Fruit fly (Drosophila melanogaster): ENCODE data around the gene Fpgs2.

Fpgs2 gene

DNA sequence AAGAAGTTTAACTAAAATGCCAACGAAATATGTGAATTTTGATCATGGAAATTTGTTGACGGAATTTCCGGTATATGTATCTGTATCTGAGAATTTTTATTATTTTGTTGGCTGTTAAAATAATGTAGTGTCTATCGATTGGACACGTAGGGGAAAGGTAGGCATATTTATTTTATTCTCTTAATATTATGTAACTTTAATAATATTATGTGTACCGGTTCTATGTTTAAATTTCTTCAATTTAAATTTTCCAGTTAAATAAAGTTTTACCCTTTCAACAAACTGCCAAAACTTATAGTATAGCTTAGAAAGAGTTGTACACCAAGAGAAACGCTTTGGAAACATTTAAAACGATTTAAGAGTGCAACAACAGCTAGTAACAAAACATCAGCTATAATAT lies at the start of gene Fpgs2:
TSS of gene Fpgs2 (minus strand) at position 101 of the 400 bp plus-strand sequence.
- TF ChIP-seq pdm3 (GFP tag; optimal IDR thresholded peaks at IDR 0.05) (no peak), fd59A (GFP tag; optimal IDR thresholded peaks at IDR 0.05) (no peak), Sox15 (GFP tag; optimal IDR thresholded peaks at IDR 0.05) (no peak), fd85E (GFP tag; optimal IDR thresholded peaks at IDR 0.05) (no peak), net (GFP tag; optimal IDR thresholded peaks at IDR 0.05) (no peak), CG34406 (GFP tag; optimal IDR thresholded peaks at IDR 0.05) (no peak), fkh (GFP tag; optimal IDR thresholded peaks at IDR 0.05) (no peak), CG6163 (GFP tag; IDR thresholded peaks at IDR 0.05) (no peak), acj6 (GFP tag; optimal IDR thresholded peaks at IDR 0.05) (no peak), CG11762 (GFP tag; optimal IDR thresholded peaks at IDR 0.05; ENCODE audit: insufficient read depth) (no peak), CG10631 (GFP tag; optimal IDR thresholded peaks at IDR 0.05) (no peak), vri (GFP tag; optimal IDR thresholded peaks at IDR 0.05) (no peak), Blimp-1 (GFP tag; optimal IDR thresholded peaks at IDR 0.05) (no peak), Eip75B (GFP tag; optimal IDR thresholded peaks at IDR 0.05) (no peak), topi (GFP tag; optimal IDR thresholded peaks at IDR 0.05) (no peak), Hr39 (GFP tag; optimal IDR thresholded peaks at IDR 0.05) (no peak), OdsH (GFP tag; optimal IDR thresholded peaks at IDR 0.05) (no peak), CG11902 (GFP tag; optimal IDR thresholded peaks at IDR 0.05) (no peak), dsx (GFP tag; optimal IDR thresholded peaks at IDR 0.05; ENCODE audit: poor library complexity, severe bottlenecking) (no peak), Hr38 (GFP tag; optimal IDR thresholded peaks at IDR 0.05) (no peak)

dm6 chr2L:3942094-3942493 lies 28.0 kb upstream of the Fpgs2 start:
- TF ChIP-seq Ets21C (GFP tag; optimal IDR thresholded peaks at IDR 0.05) (no peak), svp (GFP tag) (peak; percentile 1)

- TF ChIP-seq Hr39 (GFP tag; optimal IDR thresholded peaks at IDR 0.05) (no peak), fd85E (GFP tag; optimal IDR thresholded peaks at IDR 0.05) (no peak), Eip78C (GFP tag) (no peak), Hr38 (GFP tag; optimal IDR thresholded peaks at IDR 0.05) (no peak), CG1621 (tag; optimal IDR thresholded peaks at IDR 0.05) (no peak), CG8319 (GFP tag; optimal IDR thresholded peaks at IDR 0.05) (no peak), CG34406 (GFP tag; optimal IDR thresholded peaks at IDR 0.05) (no peak), Blimp-1 (GFP tag; optimal IDR thresholded peaks at IDR 0.05) (no peak), Sox15 (GFP tag; optimal IDR thresholded peaks at IDR 0.05) (no peak), cyc (GFP tag; optimal IDR thresholded peaks at IDR 0.05) (no peak), CG31627 (GFP tag; optimal IDR thresholded peaks at IDR 0.05) (no peak), CG11762 (GFP tag; optimal IDR thresholded peaks at IDR 0.05; ENCODE audit: insufficient read depth) (no peak), CG10669 (GFP tag; optimal IDR thresholded peaks at IDR 0.05) (no peak), CG11294 (GFP tag; IDR thresholded peaks at IDR 0.05) (no peak), CG6808 (GFP tag; optimal IDR thresholded peaks at IDR 0.05) (no peak), CG6792 (GFP tag; optimal IDR thresholded peaks at IDR 0.05) (no peak), CG6276 (GFP tag; optimal IDR thresholded peaks at IDR 0.05) (no peak)
Observed at dm6 chr2L:3940302-3940701, 26.2 kb upstream of the Fpgs2 start.

DNA sequence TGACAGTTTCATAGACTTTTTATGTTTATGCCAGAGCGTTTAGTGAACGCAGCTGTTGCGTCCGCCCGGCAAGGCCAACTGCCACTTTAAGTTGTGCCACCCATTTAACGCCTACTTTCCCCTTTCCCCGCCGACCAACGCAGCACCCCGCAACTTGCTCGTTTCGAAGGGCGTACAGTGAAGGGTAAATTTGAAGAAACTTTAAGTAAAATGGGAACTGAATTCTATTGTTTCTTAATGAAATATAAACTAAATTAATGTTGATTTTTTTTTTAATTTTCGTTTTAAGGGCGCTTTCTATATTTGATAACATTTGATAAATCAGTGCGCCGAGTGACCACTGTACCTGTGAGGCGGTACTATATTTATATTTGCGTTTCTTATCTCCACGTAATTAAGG lies 24.7 kb upstream of the Fpgs2 start:
- TF ChIP-seq vri (GFP tag; optimal IDR thresholded peaks at IDR 0.05): no peak
- TF ChIP-seq CG6854 (GFP tag; optimal IDR thresholded peaks at IDR 0.05): no peak
- no peak for TF ChIP-seq net (GFP tag; optimal IDR thresholded peaks at IDR 0.05)
- no peak for TF ChIP-seq Sox14 (GFP tag; optimal IDR thresholded peaks at IDR 0.05)
- no peak for TF ChIP-seq CG7368 (GFP tag; optimal IDR thresholded peaks at IDR 0.05)
- TF ChIP-seq CG11762 (GFP tag; optimal IDR thresholded peaks at IDR 0.05; ENCODE audit: insufficient read depth): no peak
- TF ChIP-seq Lpt (GFP tag; optimal IDR thresholded peaks at IDR 0.05): no peak
- TF ChIP-seq CG10631 (GFP tag; optimal IDR thresholded peaks at IDR 0.05): no peak
- TF ChIP-seq svp (GFP tag): no peak
- no peak for TF ChIP-seq CG16779 (tag; optimal IDR thresholded peaks at IDR 0.05)
- no peak for TF ChIP-seq Met (GFP tag; optimal IDR thresholded peaks at IDR 0.05)
- no peak for TF ChIP-seq CG11294 (GFP tag; IDR thresholded peaks at IDR 0.05)
- no peak for TF ChIP-seq CG9139 (GFP tag; optimal IDR thresholded peaks at IDR 0.05)
- TF ChIP-seq CG10669 (GFP tag; optimal IDR thresholded peaks at IDR 0.05): no peak

Measured in whole organism, prepupa.